Worm (Caenorhabditis elegans) whole organism, L1 larva: ENCODE data around the gene cup-16.

Source experiments
- ama-1 ChIP-seq: fragments of 150-350 bp; optimal IDR thresholded peaks from 2 replicates; lab custom pipeline; 2014
- hlh-4 ChIP-seq: sonication (generic microtip); optimal IDR thresholded peaks from 2 replicates; lab custom pipeline; 2016; ENCODE audit warnings: mild to moderate bottlenecking, missing genetic modification characterization, missing compliant biosample characterization
- lir-3 ChIP-seq: sonication (generic microtip); optimal IDR thresholded peaks from 2 replicates; lab custom pipeline; 2016; ENCODE audit warnings: mild to moderate bottlenecking, missing genetic modification characterization, moderate library complexity, missing compliant biosample characterization; ENCODE audit not compliant: poor library complexity
- mdl-1 ChIP-seq, 2 experiments: fragments of 150-350 bp; optimal IDR thresholded peaks; 2 replicates each; lab custom pipeline; 2014 to 2017; ENCODE audit warnings: missing biosample characterization in 2 of 2, missing genetic modification characterization in 2 of 2, inconsistent platforms in 1 of 2
- mep-1 ChIP-seq: fragments of 150-350 bp; optimal IDR thresholded peaks from 2 replicates; lab custom pipeline; 2014; ENCODE audit warnings: missing biosample characterization, missing genetic modification characterization
- nhr-20 ChIP-seq: sonication (generic microtip); optimal IDR thresholded peaks from 2 replicates; lab custom pipeline; 2016; ENCODE audit warnings: mild to moderate bottlenecking, missing genetic modification characterization, missing compliant biosample characterization
- nhr-76 ChIP-seq: sonication (generic microtip); optimal IDR thresholded peaks from 2 replicates; lab custom pipeline; 2017; ENCODE audit warnings: missing biosample characterization, missing genetic modification characterization

DNA sequence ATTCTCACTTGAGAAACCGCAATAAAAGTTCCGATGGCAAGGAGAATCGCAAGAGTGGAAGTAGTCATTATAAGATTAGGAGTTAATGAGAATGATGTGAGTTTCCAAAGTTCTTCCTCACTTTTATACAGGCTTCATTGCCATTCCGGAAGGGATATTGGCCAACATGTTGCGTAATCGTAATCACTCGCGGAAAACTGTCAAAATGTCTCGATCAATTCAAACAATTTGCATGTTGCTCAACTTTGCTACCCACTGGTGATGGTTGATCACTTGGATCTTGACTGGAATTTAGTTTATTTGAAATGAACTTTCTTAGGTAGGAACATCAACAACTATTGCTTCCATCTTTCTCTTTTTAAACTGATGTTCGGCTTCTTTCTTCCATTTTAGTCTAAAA, 30.5 kb downstream of the cup-16 start, which contains the start of gene idpb-4:
- no peak for TF ChIP-seq lir-3 (tag; lab: Kevin White, UChicago)
- no peak for TF ChIP-seq mdl-1 (tag; optimal IDR thresholded peaks at IDR 0.05; lab: Kevin White, UChicago)
- TF ChIP-seq hlh-4 (tag; lab: Kevin White, UChicago), result no peak
- TF ChIP-seq nhr-76 (tag; lab: Kevin White, UChicago), result no peak
- no peak for TF ChIP-seq mep-1 (tag; lab: Kevin White, UChicago)
- no peak for TF ChIP-seq ama-1 (lab: Kevin White, UChicago)
- TF ChIP-seq nhr-20 (tag; lab: Kevin White, UChicago), result no peak
